Fruit fly (Drosophila melanogaster) whole organism, pupa: ENCODE measurements around the gene Naa30B.

Experiments used
- CG10348 ChIP-seq: fragments of 200-800 bp; sonication (Bioruptor generic); IDR thresholded peaks from 2 replicates; pipeline ENCODE4 v1.3.6; 2022; ENCODE audit warnings: missing biosample characterization, missing genetic modification characterization
- CG12605 ChIP-seq: fragments of 200-800 bp; sonication (Bioruptor generic); IDR thresholded peaks from 2 replicates; pipeline ENCODE4 v1.3.6; 2022; ENCODE audit warnings: missing biosample characterization, missing genetic modification characterization
- CG14655 ChIP-seq: fragments of 200-800 bp; sonication (Bioruptor generic); optimal IDR thresholded peaks from 3 replicates; lab custom pipeline; 2017; ENCODE audit warnings: mild to moderate bottlenecking, missing biosample characterization, missing genetic modification reagents, missing genetic modification characterization
- CG17806 ChIP-seq: fragments of 200-800 bp; sonication (Bioruptor generic); optimal IDR thresholded peaks from 2 replicates; lab custom pipeline; 2018; ENCODE audit warnings: missing biosample characterization, mild to moderate bottlenecking, missing genetic modification characterization, moderate library complexity
- CG32121 ChIP-seq: fragments of 200-800 bp; sonication (Bioruptor generic); IDR thresholded peaks from 2 replicates; pipeline ENCODE4 v1.3.6; 2022; ENCODE audit warnings: missing biosample characterization, missing genetic modification characterization
- CG34367 ChIP-seq: fragments of 200-800 bp; sonication (Bioruptor generic); optimal IDR thresholded peaks from 2 replicates; lab custom pipeline; 2018; ENCODE audit warnings: missing biosample characterization, mild to moderate bottlenecking, missing genetic modification characterization
- CG4496 ChIP-seq: fragments of 200-800 bp; sonication (Bioruptor generic); IDR thresholded peaks from 3 replicates; pipeline ENCODE4 v1.3.6; 2022; ENCODE audit warnings: missing biosample characterization, missing genetic modification characterization
- CG8159 ChIP-seq: fragments of 200-800 bp; sonication (Bioruptor generic); optimal IDR thresholded peaks from 3 replicates; lab custom pipeline; 2018; ENCODE audit warnings: missing biosample characterization, mild to moderate bottlenecking, missing genetic modification characterization, moderate library complexity
- CG8301 ChIP-seq: fragments of 200-800 bp; sonication (Bioruptor generic); optimal IDR thresholded peaks from 2 replicates; lab custom pipeline; 2018; ENCODE audit warnings: missing biosample characterization, mild to moderate bottlenecking, missing genetic modification characterization
- EcR ChIP-seq: fragments of 200-800 bp; sonication (Bioruptor generic); optimal IDR thresholded peaks from 3 replicates; lab custom pipeline; 2019; ENCODE audit warnings: missing biosample characterization, missing genetic modification characterization, mild to moderate bottlenecking, moderate library complexity, missing genetic modification reagents
- Pif1B ChIP-seq: fragments of 200-800 bp; sonication (Bioruptor generic); optimal IDR thresholded peaks from 3 replicates; lab custom pipeline; 2016; ENCODE audit warnings: missing biosample characterization, missing genetic modification characterization
- fd96Ca ChIP-seq: fragments of 200-800 bp; sonication (Bioruptor generic); IDR thresholded peaks from 3 replicates; pipeline ENCODE4 v1.3.6; 2022; ENCODE audit warnings: missing biosample characterization, missing genetic modification characterization
- gl ChIP-seq: fragments of 200-800 bp; sonication (Bioruptor generic); optimal IDR thresholded peaks from 2 replicates; lab custom pipeline; 2018; ENCODE audit warnings: missing biosample characterization, mild to moderate bottlenecking, missing genetic modification characterization
- rn ChIP-seq: fragments of 200-800 bp; sonication (Bioruptor generic); IDR thresholded peaks from 2 replicates; pipeline ENCODE4 v1.3.6; 2022; ENCODE audit warnings: missing biosample characterization, missing genetic modification characterization

- TF ChIP-seq EcR (no peak), CG4496 (GFP tag; lab: Robert Waterston, UW) (no peak), CG34367 (no peak), CG32121 (GFP tag; lab: Robert Waterston, UW) (no peak), CG10348 (GFP tag; lab: Robert Waterston, UW) (no peak), Pif1B (GFP tag; lab: Kevin White, UChicago) (no peak), gl (tag; lab: Kevin White, UChicago) (no peak), CG8301 (no peak), fd96Ca (no peak), rn (no peak), CG14655 (GFP tag; lab: Kevin White, UChicago) (no peak), CG12605 (GFP tag; lab: Robert Waterston, UW) (no peak), CG8159 (tag; lab: Kevin White, UChicago) (no peak), CG17806 (tag; lab: Kevin White, UChicago) (no peak)
Measured at dm6 chr3L:1461831-1462230, 10.0 kb downstream of the Naa30B start.
